Fruit fly (Drosophila melanogaster) whole organism, prepupa: ENCODE measurements around the gene CG42779.

Experiments
- Blimp-1 ChIP-seq: fragments of 200-800 bp; sonication (Bioruptor generic); optimal IDR thresholded peaks from 3 replicates; lab custom pipeline; 2017; ENCODE audit warnings: missing biosample characterization, missing genetic modification characterization, mild to moderate bottlenecking, moderate library complexity, missing genetic modification reagents
- CG10631 ChIP-seq: fragments of 200-800 bp; sonication (Bioruptor generic); optimal IDR thresholded peaks from 2 replicates; lab custom pipeline; 2016; ENCODE audit warnings: missing biosample characterization, missing genetic modification characterization
- CG11294 ChIP-seq: fragments of 200-800 bp; sonication (Bioruptor generic); IDR thresholded peaks from 2 replicates; pipeline ENCODE4 v1.3.6; 2022; ENCODE audit warnings: missing biosample characterization, missing genetic modification characterization
- CG11902 ChIP-seq: fragments of 200-800 bp; sonication (Bioruptor generic); optimal IDR thresholded peaks from 3 replicates; lab custom pipeline; 2016; ENCODE audit warnings: missing biosample characterization, missing genetic modification characterization
- CG15336 ChIP-seq: fragments of 200-800 bp; sonication (Bioruptor generic); IDR thresholded peaks from 2 replicates; pipeline ENCODE4 v1.3.6; 2022; ENCODE audit warnings: missing biosample characterization, missing genetic modification characterization
- CG1621 ChIP-seq: fragments of 200-800 bp; sonication (Bioruptor generic); optimal IDR thresholded peaks from 3 replicates; lab custom pipeline; 2018; ENCODE audit warnings: missing biosample characterization, mild to moderate bottlenecking, missing genetic modification characterization
- CG16779 ChIP-seq: fragments of 200-800 bp; sonication (Bioruptor generic); optimal IDR thresholded peaks from 3 replicates; lab custom pipeline; 2017; ENCODE audit warnings: missing biosample characterization, mild to moderate bottlenecking, missing genetic modification characterization
- CG31627 ChIP-seq: fragments of 200-800 bp; sonication (Bioruptor generic); optimal IDR thresholded peaks from 3 replicates; lab custom pipeline; 2016; ENCODE audit warnings: missing biosample characterization, missing genetic modification characterization
- CG32006 ChIP-seq: fragments of 200-800 bp; sonication (Bioruptor generic); optimal IDR thresholded peaks from 3 replicates; lab custom pipeline; 2017; ENCODE audit warnings: missing biosample characterization, mild to moderate bottlenecking, missing genetic modification characterization
- CG34406 ChIP-seq: fragments of 200-800 bp; sonication (Bioruptor generic); optimal IDR thresholded peaks from 3 replicates; lab custom pipeline; 2016; ENCODE audit warnings: missing biosample characterization, missing genetic modification characterization
- CG3919 ChIP-seq: fragments of 200-800 bp; sonication (Bioruptor generic); optimal IDR thresholded peaks from 3 replicates; lab custom pipeline; 2016; ENCODE audit warnings: missing biosample characterization, missing genetic modification characterization
- CG4318 ChIP-seq: fragments of 200-800 bp; sonication (Bioruptor generic); optimal IDR thresholded peaks from 3 replicates; lab custom pipeline; 2017; ENCODE audit warnings: missing biosample characterization, mild to moderate bottlenecking, missing genetic modification characterization
- CG6163 ChIP-seq: fragments of 200-800 bp; sonication (Bioruptor generic); IDR thresholded peaks from 3 replicates; pipeline ENCODE4 v1.3.6; 2022; ENCODE audit warnings: missing biosample characterization, missing genetic modification characterization
- CG6276 ChIP-seq: fragments of 200-800 bp; sonication (Bioruptor generic); optimal IDR thresholded peaks from 2 replicates; lab custom pipeline; 2017; ENCODE audit warnings: missing biosample characterization, mild to moderate bottlenecking, missing genetic modification characterization
- CG6792 ChIP-seq: fragments of 200-800 bp; sonication (Bioruptor generic); optimal IDR thresholded peaks from 3 replicates; lab custom pipeline; 2016; ENCODE audit warnings: missing biosample characterization, missing genetic modification characterization
- CG8119 ChIP-seq: fragments of 200-800 bp; sonication (Bioruptor generic); IDR thresholded peaks from 3 replicates; pipeline ENCODE4 v1.3.6; 2022; ENCODE audit warnings: missing biosample characterization, missing genetic modification characterization
- CG8319 ChIP-seq: fragments of 200-800 bp; sonication (Bioruptor generic); optimal IDR thresholded peaks from 3 replicates; lab custom pipeline; 2016; ENCODE audit warnings: missing biosample characterization, missing genetic modification characterization
- CG8632 ChIP-seq: fragments of 200-800 bp; sonication (Bioruptor generic); optimal IDR thresholded peaks from 3 replicates; lab custom pipeline; 2016; ENCODE audit warnings: missing biosample characterization, missing genetic modification characterization
- CG9139 ChIP-seq: fragments of 200-800 bp; sonication (Bioruptor generic); optimal IDR thresholded peaks from 3 replicates; lab custom pipeline; 2017; ENCODE audit warnings: missing biosample characterization, mild to moderate bottlenecking, missing genetic modification characterization
- Eip75B ChIP-seq: fragments of 200-800 bp; sonication (Bioruptor generic); optimal IDR thresholded peaks from 3 replicates; lab custom pipeline; 2016; ENCODE audit warnings: missing biosample characterization, missing genetic modification characterization
- Eip78C ChIP-seq: fragments of 200-800 bp; sonication (Bioruptor generic); peaks from one replicate; lab custom pipeline; 2016; ENCODE audit warnings: missing biosample characterization, missing genetic modification characterization
- Eip93F ChIP-seq: fragments of 200-800 bp; sonication (Bioruptor generic); optimal IDR thresholded peaks from 2 replicates; lab custom pipeline; 2016; ENCODE audit warnings: missing biosample characterization, mild to moderate bottlenecking, missing genetic modification characterization
- Ets21C ChIP-seq: fragments of 200-800 bp; sonication (Bioruptor generic); optimal IDR thresholded peaks from 3 replicates; lab custom pipeline; 2016; ENCODE audit warnings: missing biosample characterization, missing genetic modification characterization
- Ets96B ChIP-seq: fragments of 200-800 bp; optimal IDR thresholded peaks from 2 replicates; lab custom pipeline; 2019; ENCODE audit warnings: missing biosample characterization, mild to moderate bottlenecking, missing genetic modification characterization, moderate library complexity
- Hr38 ChIP-seq: sonication (Bioruptor generic); optimal IDR thresholded peaks from 2 replicates; lab custom pipeline; 2016; ENCODE audit warnings: missing biosample characterization, missing genetic modification characterization
- Hr39 ChIP-seq: fragments of 200-800 bp; sonication (Bioruptor generic); optimal IDR thresholded peaks from 2 replicates; lab custom pipeline; 2016; ENCODE audit warnings: missing biosample characterization, missing genetic modification characterization
- Hr4 ChIP-seq: fragments of 200-800 bp; sonication (Bioruptor generic); optimal IDR thresholded peaks from 3 replicates; lab custom pipeline; 2016; ENCODE audit warnings: missing biosample characterization, missing genetic modification characterization
- Met ChIP-seq: fragments of 200-800 bp; sonication (Bioruptor generic); optimal IDR thresholded peaks from 3 replicates; lab custom pipeline; 2016; ENCODE audit warnings: missing biosample characterization, missing genetic modification characterization
- OdsH ChIP-seq: fragments of 200-800 bp; sonication (Bioruptor generic); optimal IDR thresholded peaks from 3 replicates; lab custom pipeline; 2016; ENCODE audit warnings: missing biosample characterization, missing genetic modification characterization
- Smox ChIP-seq: fragments of 200-800 bp; sonication (Bioruptor generic); optimal IDR thresholded peaks from 3 replicates; lab custom pipeline; 2016; ENCODE audit warnings: missing biosample characterization, missing genetic modification characterization
- Sox102F ChIP-seq: fragments of 200-800 bp; sonication (Bioruptor generic); optimal IDR thresholded peaks from 2 replicates; lab custom pipeline; 2016; ENCODE audit warnings: missing biosample characterization, mild to moderate bottlenecking, missing genetic modification characterization
- Sox14 ChIP-seq: fragments of 200-800 bp; sonication (Bioruptor generic); optimal IDR thresholded peaks from 3 replicates; lab custom pipeline; 2016; ENCODE audit warnings: missing biosample characterization, missing genetic modification characterization
- achi ChIP-seq: fragments of 200-800 bp; sonication (Bioruptor generic); optimal IDR thresholded peaks from 3 replicates; lab custom pipeline; 2016; ENCODE audit warnings: missing biosample characterization, missing genetic modification characterization
- acj6 ChIP-seq: fragments of 200-800 bp; sonication (Bioruptor generic); optimal IDR thresholded peaks from 3 replicates; lab custom pipeline; 2016; ENCODE audit warnings: missing biosample characterization, missing genetic modification characterization
- cyc ChIP-seq: fragments of 200-800 bp; sonication (Bioruptor generic); optimal IDR thresholded peaks from 3 replicates; lab custom pipeline; 2016; ENCODE audit warnings: missing biosample characterization, missing genetic modification characterization
- dac ChIP-seq: fragments of 200-800 bp; sonication (Bioruptor generic); optimal IDR thresholded peaks from 2 replicates; lab custom pipeline; 2017; ENCODE audit warnings: missing biosample characterization, mild to moderate bottlenecking, missing genetic modification characterization
- esn ChIP-seq: fragments of 200-800 bp; sonication (Bioruptor generic); optimal IDR thresholded peaks from 2 replicates; lab custom pipeline; 2016; ENCODE audit warnings: missing biosample characterization, mild to moderate bottlenecking, missing genetic modification characterization, moderate library complexity
- fd59A ChIP-seq: fragments of 200-800 bp; sonication (Bioruptor generic); optimal IDR thresholded peaks from 2 replicates; lab custom pipeline; 2017; ENCODE audit warnings: missing biosample characterization, mild to moderate bottlenecking, missing genetic modification characterization, missing genetic modification reagents
- fkh ChIP-seq: fragments of 200-800 bp; sonication (Bioruptor generic); optimal IDR thresholded peaks from 3 replicates; lab custom pipeline; 2017; ENCODE audit warnings: missing biosample characterization, mild to moderate bottlenecking, missing genetic modification characterization, moderate library complexity
- lz ChIP-seq: fragments of 200-800 bp; sonication (Bioruptor generic); optimal IDR thresholded peaks from 3 replicates; lab custom pipeline; 2016; ENCODE audit warnings: missing biosample characterization, missing genetic modification characterization
- net ChIP-seq: fragments of 200-800 bp; sonication (Bioruptor generic); optimal IDR thresholded peaks from 3 replicates; lab custom pipeline; 2016; ENCODE audit warnings: missing biosample characterization, missing genetic modification characterization
- pdm3 ChIP-seq: fragments of 200-800 bp; sonication (Bioruptor generic); optimal IDR thresholded peaks from 3 replicates; lab custom pipeline; 2016; ENCODE audit warnings: missing biosample characterization, missing genetic modification characterization
- salr ChIP-seq, 2 experiments: fragments of 200-800 bp; sonication (Bioruptor generic); optimal IDR thresholded peaks; 3 replicates each; lab custom pipeline; 2016 to 2018; ENCODE audit warnings: missing biosample characterization in 2 of 2, missing genetic modification characterization in 2 of 2, mild to moderate bottlenecking in 1 of 2
- spab ChIP-seq: fragments of 200-800 bp; sonication (Bioruptor generic); optimal IDR thresholded peaks from 2 replicates; lab custom pipeline; 2017; ENCODE audit warnings: missing biosample characterization, mild to moderate bottlenecking, missing genetic modification characterization, missing genetic modification reagents
- svp ChIP-seq: fragments of 200-800 bp; sonication (Bioruptor generic); peaks from one replicate; lab custom pipeline; 2016; ENCODE audit warnings: missing biosample characterization, missing genetic modification characterization
- topi ChIP-seq: fragments of 200-800 bp; sonication (Bioruptor generic); optimal IDR thresholded peaks from 3 replicates; lab custom pipeline; 2016; ENCODE audit warnings: missing biosample characterization, missing genetic modification characterization
- vri ChIP-seq: fragments of 200-800 bp; sonication (Bioruptor generic); optimal IDR thresholded peaks from 3 replicates; lab custom pipeline; 2016; ENCODE audit warnings: missing biosample characterization, mild to moderate bottlenecking, missing genetic modification characterization

Gene CG42779

DNA sequence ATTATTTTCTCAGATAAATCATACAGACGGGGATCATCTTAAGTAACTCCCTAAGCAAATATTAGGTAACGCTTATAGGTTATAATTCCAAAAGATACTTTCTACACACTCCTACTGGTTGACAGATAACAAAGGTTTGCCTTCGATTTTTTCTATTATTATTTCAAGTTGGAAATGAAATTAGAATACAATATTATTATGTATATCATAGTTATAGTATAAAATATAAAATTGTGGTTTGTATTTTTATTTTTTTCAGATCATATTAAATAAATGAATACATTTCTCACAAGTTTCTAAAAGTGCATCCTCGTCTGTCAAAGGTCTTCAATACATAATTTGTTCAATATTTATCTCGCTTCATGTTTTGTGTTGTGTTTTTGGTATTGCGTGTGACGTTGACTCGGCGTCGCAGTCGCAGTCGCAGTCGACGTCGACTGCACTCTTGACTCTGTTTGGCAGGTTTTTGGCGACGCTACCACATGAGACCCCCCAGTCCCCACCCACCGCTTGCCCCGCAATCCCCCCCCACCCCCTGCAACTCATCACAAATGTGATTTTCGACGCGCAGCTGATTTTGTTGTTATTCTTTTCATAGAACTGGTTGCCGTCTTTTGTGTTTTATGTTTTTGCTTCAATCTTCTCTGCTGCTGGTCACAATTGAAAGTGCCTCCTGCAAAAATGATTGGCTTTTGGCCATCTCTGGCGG lies 1.6 kb downstream of the CG42779 start:
- TF ChIP-seq CG8319 (GFP tag; lab: Kevin White, UChicago) (no peak), CG32006 (GFP tag; lab: Kevin White, UChicago) (peak; percentile 57), CG11294 (GFP tag; lab: Robert Waterston, UW) (peak; percentile 13; the same call in 1 of the 2 replicates), vri (GFP tag; lab: Kevin White, UChicago) (peak; percentile 46), CG31627 (GFP tag; lab: Kevin White, UChicago) (peak; percentile 22), Hr38 (no peak), CG6792 (peak; percentile 40), Sox102F (GFP tag; lab: Kevin White, UChicago) (peak; percentile 49), CG4318 (GFP tag; lab: Kevin White, UChicago) (peak; percentile 12), spab (GFP tag; lab: Kevin White, UChicago) (no peak), pdm3 (GFP tag; lab: Kevin White, UChicago) (no peak), lz (GFP tag; lab: Kevin White, UChicago) (peak; percentile 37), Hr39 (GFP tag; lab: Kevin White, UChicago) (peak; percentile 35), topi (no peak), esn (GFP tag; lab: Kevin White, UChicago) (no peak), svp (peak; percentile 88), acj6 (GFP tag; lab: Kevin White, UChicago) (peak; percentile 49), Smox (GFP tag; lab: Kevin White, UChicago) (peak; percentile 56), Ets21C (GFP tag; lab: Kevin White, UChicago) (peak; percentile 22), CG3919 (GFP tag; lab: Kevin White, UChicago) (no peak), dac (GFP tag; lab: Kevin White, UChicago) (no peak), OdsH (GFP tag; lab: Kevin White, UChicago) (peak; percentile 33), Eip78C (GFP tag; lab: Kevin White, UChicago) (no peak), achi (GFP tag; lab: Kevin White, UChicago) (peak; percentile 5), Ets96B (no peak), CG11902 (GFP tag; lab: Kevin White, UChicago) (no peak), cyc (GFP tag; lab: Kevin White, UChicago) (peak; percentile 2), Blimp-1 (GFP tag; lab: Kevin White, UChicago) (peak; percentile 27), fkh (GFP tag; lab: Kevin White, UChicago) (no peak), CG1621 (tag; lab: Kevin White, UChicago) (no peak), CG10631 (peak; percentile 6), CG8632 (GFP tag; lab: Kevin White, UChicago) (peak; percentile 25), CG34406 (GFP tag; lab: Kevin White, UChicago) (peak; percentile 64), Sox14 (peak; percentile 15), CG15336 (GFP tag; lab: Robert Waterston, UW) (peak; percentile 58), net (GFP tag; lab: Kevin White, UChicago) (peak; percentile 13), salr (GFP tag; optimal IDR thresholded peaks at IDR 0.05; lab: Kevin White, UChicago) (no peak), CG16779 (no peak), CG8119 (peak; percentile 61; the same call in 2 of the 3 replicates), CG6276 (peak; percentile 25), Hr4 (peak; percentile 29), Met (GFP tag; lab: Kevin White, UChicago) (peak; percentile 64)
- TF ChIP-seq, all 60 proteins: peak for 27

DNA sequence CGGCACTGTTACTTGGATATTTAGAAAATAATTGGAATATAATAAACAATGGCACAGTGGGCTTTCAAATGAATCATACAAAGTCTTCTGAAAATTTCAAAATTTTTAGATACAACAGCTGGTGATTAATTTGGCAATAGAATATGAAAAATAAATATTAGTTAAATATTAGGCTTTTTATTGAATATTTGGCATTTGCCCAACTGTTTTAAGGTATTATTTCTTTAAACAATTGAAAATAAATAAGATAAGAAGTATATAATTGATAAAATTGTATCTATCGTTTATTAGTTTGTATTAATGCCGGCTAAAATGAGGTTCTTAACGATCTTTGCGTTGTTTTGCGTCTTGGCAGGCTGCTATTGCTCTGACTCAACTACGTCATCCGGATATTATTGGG lies 2.8 kb downstream of the CG42779 start, which contains the start of gene CG45079:
CG45079 (plus strand) TSS at position 301 of the 400 bp plus-strand sequence.
- TF ChIP-seq Sox102F (GFP tag; lab: Kevin White, UChicago) (no peak), topi (no peak), CG9139 (no peak), CG6163 (GFP tag; lab: Robert Waterston, UW) (no peak), fd59A (GFP tag; lab: Kevin White, UChicago) (no peak), Eip75B (GFP tag; lab: Kevin White, UChicago) (no peak), salr (GFP tag; optimal IDR thresholded peaks at IDR 0.05; lab: Kevin White, UChicago) (no peak), Eip93F (GFP tag; lab: Kevin White, UChicago) (no peak), Hr4 (no peak)
- TF ChIP-seq, all 60 proteins: peak for 0
